Fruit fly (Drosophila melanogaster) whole organism, embryonic: ENCODE results near the gene CG5262.

Source experiments
- Aef1 ChIP-seq: fragments of 200-800 bp; sonication (Bioruptor generic); IDR thresholded peaks from 3 replicates; pipeline ENCODE4 v1.3.6; 2022; ENCODE audit warnings: missing biosample characterization, missing genetic modification characterization
- Awh ChIP-seq: fragments of 200-800 bp; sonication (Bioruptor generic); IDR thresholded peaks from 2 replicates; pipeline ENCODE4, ENCODE4 v1.3.6; 2022; ENCODE audit warnings: missing biosample characterization, missing genetic modification characterization
- B-H1 ChIP-seq: fragments of 200-800 bp; sonication (Bioruptor generic); IDR thresholded peaks from 3 replicates; pipeline ENCODE4 v1.3.6; 2022; ENCODE audit warnings: missing biosample characterization, missing genetic modification characterization
- CG10321 ChIP-seq: fragments of 200-800 bp; sonication (Bioruptor generic); IDR thresholded peaks from 2 replicates; pipeline ENCODE4 v1.3.6; 2022; ENCODE audit warnings: missing biosample characterization, missing genetic modification characterization
- CG11560 ChIP-seq: fragments of 200-800 bp; sonication (Bioruptor generic); IDR thresholded peaks from 3 replicates; pipeline ENCODE4 v1.3.6; 2022; ENCODE audit warnings: missing biosample characterization, missing genetic modification characterization
- CG12391 ChIP-seq: fragments of 200-800 bp; sonication (Bioruptor generic); optimal IDR thresholded peaks from 3 replicates; lab custom pipeline; 2018; ENCODE audit warnings: missing biosample characterization, mild to moderate bottlenecking, missing genetic modification characterization, moderate library complexity
- CG13775 ChIP-seq: fragments of 200-800 bp; sonication (Bioruptor generic); optimal IDR thresholded peaks from 3 replicates; lab custom pipeline; 2017; ENCODE audit warnings: missing biosample characterization, mild to moderate bottlenecking, missing genetic modification characterization
- CG14710 ChIP-seq: fragments of 200-800 bp; sonication (Bioruptor generic); optimal IDR thresholded peaks from 3 replicates; lab custom pipeline; 2019; ENCODE audit warnings: missing biosample characterization, mild to moderate bottlenecking, missing genetic modification characterization, moderate library complexity
- CG15269 ChIP-seq: fragments of 200-800 bp; sonication (Bioruptor generic); optimal IDR thresholded peaks from 2 replicates; lab custom pipeline; 2018; ENCODE audit warnings: missing biosample characterization, mild to moderate bottlenecking, missing genetic modification characterization, moderate library complexity
- CG1603 ChIP-seq: fragments of 200-800 bp; sonication (Bioruptor generic); optimal IDR thresholded peaks from 2 replicates; lab custom pipeline; 2019; ENCODE audit warnings: missing biosample characterization, mild to moderate bottlenecking, missing genetic modification characterization, moderate library complexity
- CG2712 ChIP-seq: fragments of 200-800 bp; optimal IDR thresholded peaks from 3 replicates; lab custom pipeline; 2019; ENCODE audit warnings: missing biosample characterization, mild to moderate bottlenecking, missing genetic modification characterization, moderate library complexity
- CG31224 ChIP-seq: fragments of 200-800 bp; sonication (Bioruptor generic); IDR thresholded peaks from 2 replicates; pipeline ENCODE4 v1.3.6; 2022; ENCODE audit warnings: missing biosample characterization, missing genetic modification characterization
- CG3163 ChIP-seq: fragments of 200-800 bp; sonication (Bioruptor generic); optimal IDR thresholded peaks from 3 replicates; lab custom pipeline; 2016; ENCODE audit warnings: missing biosample characterization, missing genetic modification characterization
- CG33557 ChIP-seq: fragments of 200-800 bp; sonication (Bioruptor generic); optimal IDR thresholded peaks from 2 replicates; lab custom pipeline; 2019; ENCODE audit warnings: missing biosample characterization, mild to moderate bottlenecking, missing genetic modification characterization, moderate library complexity
- CG3407 ChIP-seq: fragments of 200-800 bp; sonication (Bioruptor generic); optimal IDR thresholded peaks from 2 replicates; lab custom pipeline; 2018; ENCODE audit warnings: missing biosample characterization, mild to moderate bottlenecking, missing genetic modification characterization
- CG6791 ChIP-seq: fragments of 200-800 bp; sonication (Bioruptor generic); IDR thresholded peaks from 3 replicates; pipeline ENCODE4 v1.3.6; 2022; ENCODE audit warnings: missing biosample characterization, missing genetic modification characterization; ENCODE audit not compliant: partially characterized antibody
- CG7372 ChIP-seq: fragments of 200-800 bp; sonication (Bioruptor generic); IDR thresholded peaks from 2 replicates; pipeline ENCODE4 v1.3.6; 2022; ENCODE audit warnings: missing biosample characterization, missing genetic modification characterization
- CG7786 ChIP-seq: fragments of 200-800 bp; sonication (Bioruptor generic); optimal IDR thresholded peaks from 2 replicates; lab custom pipeline; 2016; ENCODE audit warnings: missing biosample characterization, missing genetic modification characterization
- CG9437 ChIP-seq: fragments of 200-800 bp; sonication (Bioruptor generic); optimal IDR thresholded peaks from 2 replicates; lab custom pipeline; 2018; ENCODE audit warnings: missing biosample characterization, mild to moderate bottlenecking, missing genetic modification characterization
- CG9932 ChIP-seq: fragments of 200-800 bp; sonication (Bioruptor generic); IDR thresholded peaks from 2 replicates; pipeline ENCODE4 v1.3.6; 2022; ENCODE audit warnings: missing biosample characterization, missing genetic modification characterization
- Deaf1 ChIP-seq: fragments of 200-800 bp; optimal IDR thresholded peaks from 3 replicates; lab custom pipeline; 2019; ENCODE audit warnings: missing biosample characterization, mild to moderate bottlenecking, missing genetic modification characterization, moderate library complexity
- Gsc ChIP-seq: fragments of 200-800 bp; sonication (Bioruptor generic); IDR thresholded peaks from 2 replicates; pipeline ENCODE4 v1.3.6; 2022; ENCODE audit warnings: missing biosample characterization, missing genetic modification characterization
- Mad ChIP-seq: fragments of 200-800 bp; sonication (Bioruptor generic); optimal IDR thresholded peaks from 2 replicates; lab custom pipeline; 2016; ENCODE audit warnings: missing biosample characterization, missing genetic modification characterization
- Mrtf ChIP-seq: fragments of 200-800 bp; sonication (Bioruptor generic); IDR thresholded peaks from 3 replicates; pipeline ENCODE4 v1.3.6; 2022; ENCODE audit warnings: missing biosample characterization, missing genetic modification characterization
- Nf-YA ChIP-seq: fragments of 200-800 bp; sonication (Bioruptor generic); IDR thresholded peaks from 2 replicates; pipeline ENCODE4 v1.3.6; 2022; ENCODE audit warnings: missing biosample characterization, missing genetic modification characterization
- Oaz ChIP-seq: fragments of 200-800 bp; sonication (Bioruptor generic); IDR thresholded peaks from 2 replicates; pipeline ENCODE4 v1.3.6; 2022; ENCODE audit warnings: missing biosample characterization, missing genetic modification characterization
- Pdp1 ChIP-seq, 2 experiments: fragments of 200-800 bp; sonication (Bioruptor generic); optimal IDR thresholded peaks; 3 replicates each; lab custom pipeline; 2016; ENCODE audit warnings: missing biosample characterization in 2 of 2, missing genetic modification characterization in 2 of 2, mild to moderate bottlenecking in 1 of 2, moderate library complexity in 1 of 2
- Sox102F ChIP-seq: fragments of 200-800 bp; sonication (Bioruptor generic); optimal IDR thresholded peaks from 2 replicates; lab custom pipeline; 2018; ENCODE audit warnings: missing biosample characterization, mild to moderate bottlenecking, missing genetic modification characterization, moderate library complexity
- Usf ChIP-seq: fragments of 200-800 bp; sonication (Bioruptor generic); optimal IDR thresholded peaks from 2 replicates; lab custom pipeline; 2017; ENCODE audit warnings: missing genotype, missing biosample characterization, missing genetic modification characterization
- ab ChIP-seq: fragments of 200-800 bp; sonication (Bioruptor generic); optimal IDR thresholded peaks from 2 replicates; lab custom pipeline; 2016; ENCODE audit warnings: missing biosample characterization, missing genetic modification characterization
- ato ChIP-seq: fragments of 200-800 bp; sonication (Bioruptor generic); IDR thresholded peaks from 2 replicates; pipeline ENCODE4 v1.3.6; 2022; ENCODE audit warnings: missing biosample characterization, missing genetic modification characterization; ENCODE audit not compliant: partially characterized antibody
- az2 ChIP-seq: fragments of 200-800 bp; sonication (Bioruptor generic); optimal IDR thresholded peaks from 3 replicates; lab custom pipeline; 2016; ENCODE audit warnings: missing biosample characterization, missing genetic modification characterization
- bab2 ChIP-seq: fragments of 200-800 bp; sonication (Bioruptor generic); optimal IDR thresholded peaks from 2 replicates; lab custom pipeline; 2016; ENCODE audit warnings: missing biosample characterization, missing genetic modification characterization
- bsh ChIP-seq, 2 experiments: fragments of 200-800 bp; sonication (Bioruptor generic); optimal IDR thresholded peaks; 2 replicates each; lab custom pipeline; 2017 to 2018; ENCODE audit warnings: mild to moderate bottlenecking in 2 of 2, missing biosample characterization in 2 of 2, missing genetic modification characterization in 2 of 2, moderate library complexity in 1 of 2
- cas ChIP-seq: fragments of 200-800 bp; sonication (Bioruptor generic); IDR thresholded peaks from 2 replicates; pipeline ENCODE4 v1.3.6; 2022; ENCODE audit warnings: missing biosample characterization, missing genetic modification characterization
- ewg ChIP-seq: fragments of 200-800 bp; sonication (Bioruptor generic); optimal IDR thresholded peaks from 3 replicates; lab custom pipeline; 2017; ENCODE audit warnings: mild to moderate bottlenecking, missing biosample characterization, missing genetic modification reagents, missing genetic modification characterization
- grau ChIP-seq: fragments of 200-800 bp; optimal IDR thresholded peaks from 3 replicates; lab custom pipeline; 2019; ENCODE audit warnings: missing biosample characterization, mild to moderate bottlenecking, missing genetic modification characterization, moderate library complexity
- gsb ChIP-seq: fragments of 200-800 bp; sonication (Bioruptor generic); IDR thresholded peaks from 2 replicates; pipeline ENCODE4 v1.3.6; 2022; ENCODE audit warnings: missing biosample characterization, missing genetic modification characterization
- klu ChIP-seq: fragments of 200-800 bp; sonication (Bioruptor generic); IDR thresholded peaks from 2 replicates; pipeline ENCODE4 v1.3.6; 2022; ENCODE audit warnings: missing biosample characterization, missing genetic modification characterization
- knrl ChIP-seq: fragments of 200-800 bp; sonication (Bioruptor generic); IDR thresholded peaks from 3 replicates; pipeline ENCODE4 v1.3.6; 2022; ENCODE audit warnings: missing biosample characterization, missing genetic modification characterization; ENCODE audit not compliant: partially characterized antibody
- lola ChIP-seq, 3 experiments: fragments of >200 bp in 2 of 3; fragments of 200-800 bp in 1 of 3; sonication (Bioruptor generic) in 1 of 3; optimal IDR thresholded peaks; 2 replicates each; lab custom pipeline; 2017 to 2019; ENCODE audit warnings: missing biosample characterization in 3 of 3, missing genetic modification characterization in 3 of 3, mild to moderate bottlenecking in 1 of 3, moderate library complexity in 1 of 3
- pnt ChIP-seq: fragments of 200-800 bp; sonication (Bioruptor generic); optimal IDR thresholded peaks from 3 replicates; lab custom pipeline; 2016; ENCODE audit warnings: missing biosample characterization, missing genetic modification characterization
- psq ChIP-seq: fragments of 200-800 bp; sonication (Bioruptor generic); optimal IDR thresholded peaks from 2 replicates; lab custom pipeline; 2017; ENCODE audit warnings: missing biosample characterization, missing genetic modification characterization
- sc ChIP-seq, 3 experiments: fragments of >200 bp in 2 of 3; fragments of 200-800 bp in 1 of 3; sonication (Bioruptor generic) in 1 of 3; optimal IDR thresholded peaks; 2 replicates in 2 of 3; 3 replicates in 1 of 3; lab custom pipeline; 2017; ENCODE audit warnings: mild to moderate bottlenecking in 1 of 3, missing biosample characterization in 1 of 3, missing genetic modification characterization in 1 of 3, missing genetic modification reagents in 1 of 3
- sens ChIP-seq: fragments of 200-800 bp; sonication (Bioruptor generic); peaks from one replicate; lab custom pipeline; 2016; ENCODE audit warnings: missing biosample characterization, missing genetic modification characterization
- sima ChIP-seq: fragments of 200-800 bp; sonication (Bioruptor generic); optimal IDR thresholded peaks from 2 replicates; lab custom pipeline; 2016; ENCODE audit warnings: missing biosample characterization, missing genetic modification characterization
- tio ChIP-seq: fragments of 200-800 bp; sonication (Bioruptor generic); optimal IDR thresholded peaks from 2 replicates; lab custom pipeline; 2017; ENCODE audit warnings: missing biosample characterization, missing genetic modification characterization, inconsistent platforms
- z ChIP-seq: fragments of 200-800 bp; sonication (Bioruptor generic); IDR thresholded peaks from 3 replicates; pipeline ENCODE4 v1.3.6; 2022; ENCODE audit warnings: missing biosample characterization, missing genetic modification characterization
- zen2 ChIP-seq: fragments of 200-800 bp; sonication (Bioruptor generic); IDR thresholded peaks from 3 replicates; pipeline ENCODE4 v1.3.6; 2022; ENCODE audit warnings: missing biosample characterization, missing genetic modification characterization; ENCODE audit not compliant: partially characterized antibody

The CG5262 gene

dm6 chr3L:20402665-20403492, 27.4 kb downstream of the CG5262 start (continued):
- TF ChIP-seq sc (optimal IDR thresholded peaks at IDR 0.05; lab: Kevin White, UChicago): no peak
- TF ChIP-seq sc (GFP tag; optimal IDR thresholded peaks at IDR 0.05; lab: Kevin White, UChicago): peak; percentile 50
- no peak for TF ChIP-seq CG11560
- TF ChIP-seq tio (GFP tag; lab: Kevin White, UChicago): no peak
- TF ChIP-seq CG15269 (tag; lab: Kevin White, UChicago): no peak
- peak; percentile 73 for TF ChIP-seq CG14710 (tag; lab: Kevin White, UChicago)
- no peak for TF ChIP-seq bab2 (GFP tag; lab: Kevin White, UChicago)
- TF ChIP-seq CG3407 (GFP tag; lab: Kevin White, UChicago): no peak
- no peak for TF ChIP-seq Aef1 (GFP tag; lab: Robert Waterston, UW)
- no peak for TF ChIP-seq Mrtf (GFP tag; lab: Robert Waterston, UW)
- no peak for TF ChIP-seq CG9932
- no peak for TF ChIP-seq CG10321 (GFP tag; lab: Robert Waterston, UW)
- TF ChIP-seq Oaz (GFP tag; lab: Robert Waterston, UW): no peak
- peak; percentile 23 for TF ChIP-seq Mad (GFP tag; lab: Kevin White, UChicago)
- TF ChIP-seq az2 (GFP tag; lab: Kevin White, UChicago): peak; percentile 13
- TF ChIP-seq CG9437 (GFP tag; lab: Kevin White, UChicago): no peak
- TF ChIP-seq pnt (GFP tag; lab: Kevin White, UChicago): no peak
- no peak for TF ChIP-seq ewg (GFP tag; lab: Kevin White, UChicago)
- peak; percentile 89 for TF ChIP-seq sens (GFP tag; lab: Kevin White, UChicago)
- peak in 1 of 3 experiments; percentile 83 for TF ChIP-seq lola (GFP tag; optimal IDR thresholded peaks at IDR 0.05; lab: Kevin White, UChicago)
- no peak for TF ChIP-seq Sox102F (GFP tag; lab: Kevin White, UChicago)
- TF ChIP-seq sima (GFP tag; lab: Kevin White, UChicago): no peak
- peak in 1 of 2 experiments; percentile 8 for TF ChIP-seq Pdp1 (GFP tag; optimal IDR thresholded peaks at IDR 0.05; lab: Kevin White, UChicago)
- no peak for TF ChIP-seq CG3163 (GFP tag; lab: Kevin White, UChicago)
- no peak for TF ChIP-seq ab (GFP tag; lab: Kevin White, UChicago)
- TF ChIP-seq CG1603 (tag; lab: Kevin White, UChicago): peak; percentile 26
- TF ChIP-seq CG12391 (tag; lab: Kevin White, UChicago): peak; percentile 60
- TF ChIP-seq CG7786: peak; percentile 14
- TF ChIP-seq Gsc (GFP tag; lab: Robert Waterston, UW): no peak
- TF ChIP-seq ato (GFP tag; lab: Robert Waterston, UW): no peak
- no peak for TF ChIP-seq knrl (GFP tag; lab: Robert Waterston, UW)
- no peak for TF ChIP-seq Nf-YA (GFP tag; lab: Robert Waterston, UW)
- peak; percentile 45 for TF ChIP-seq CG13775 (GFP tag; lab: Kevin White, UChicago)
- no peak for TF ChIP-seq CG31224
- no peak for TF ChIP-seq psq (GFP tag; lab: Kevin White, UChicago)
- no peak for TF ChIP-seq Awh (GFP tag; lab: Robert Waterston, UW)
- TF ChIP-seq gsb (GFP tag; lab: Robert Waterston, UW): no peak
- TF ChIP-seq z (GFP tag; lab: Robert Waterston, UW): no peak
- TF ChIP-seq CG2712 (tag; lab: Kevin White, UChicago): peak; percentile 77
- TF ChIP-seq B-H1: no peak
- TF ChIP-seq Deaf1: no peak
- TF ChIP-seq CG7372 (GFP tag; lab: Robert Waterston, UW): no peak
- TF ChIP-seq zen2 (GFP tag; lab: Robert Waterston, UW): no peak
- TF ChIP-seq CG6791: 0 out of 3 replicates have a peak, but pooled peaks have one; percentile 36
- TF ChIP-seq cas (GFP tag; lab: Robert Waterston, UW): no peak
- peak in 1 of 2 experiments; percentile 2 for TF ChIP-seq bsh (GFP tag; optimal IDR thresholded peaks at IDR 0.05; lab: Kevin White, UChicago)
- TF ChIP-seq CG33557 (GFP tag; lab: Kevin White, UChicago): peak; percentile 43
- TF ChIP-seq klu (GFP tag; lab: Robert Waterston, UW): no peak
- peak; percentile 44 for TF ChIP-seq Usf (GFP tag; lab: Kevin White, UChicago)
- TF ChIP-seq grau (tag; lab: Kevin White, UChicago): peak; percentile 54
